Fruit fly (Drosophila melanogaster) whole organism, pupa: ENCODE measurements around the gene Cp16.

Source experiments
- CG10348 ChIP-seq: fragments of 200-800 bp; sonication (Bioruptor generic); IDR thresholded peaks from 2 replicates; pipeline ENCODE4 v1.3.6; 2022; ENCODE audit warnings: missing biosample characterization, missing genetic modification characterization
- CG12605 ChIP-seq: fragments of 200-800 bp; sonication (Bioruptor generic); IDR thresholded peaks from 2 replicates; pipeline ENCODE4 v1.3.6; 2022; ENCODE audit warnings: missing biosample characterization, missing genetic modification characterization
- CG13204 ChIP-seq: fragments of 200-800 bp; sonication (Bioruptor generic); optimal IDR thresholded peaks from 2 replicates; lab custom pipeline; 2018; ENCODE audit warnings: missing biosample characterization, mild to moderate bottlenecking, missing genetic modification characterization, moderate library complexity
- CG14655 ChIP-seq: fragments of 200-800 bp; sonication (Bioruptor generic); optimal IDR thresholded peaks from 3 replicates; lab custom pipeline; 2017; ENCODE audit warnings: mild to moderate bottlenecking, missing biosample characterization, missing genetic modification reagents, missing genetic modification characterization
- CG15710 ChIP-seq: fragments of 200-800 bp; sonication (Bioruptor generic); optimal IDR thresholded peaks from 2 replicates; lab custom pipeline; 2018; ENCODE audit warnings: missing biosample characterization, mild to moderate bottlenecking, missing genetic modification characterization, moderate library complexity
- CG17806 ChIP-seq: fragments of 200-800 bp; sonication (Bioruptor generic); optimal IDR thresholded peaks from 2 replicates; lab custom pipeline; 2018; ENCODE audit warnings: missing biosample characterization, mild to moderate bottlenecking, missing genetic modification characterization, moderate library complexity
- CG32121 ChIP-seq: fragments of 200-800 bp; sonication (Bioruptor generic); IDR thresholded peaks from 2 replicates; pipeline ENCODE4 v1.3.6; 2022; ENCODE audit warnings: missing biosample characterization, missing genetic modification characterization
- CG34367 ChIP-seq: fragments of 200-800 bp; sonication (Bioruptor generic); optimal IDR thresholded peaks from 2 replicates; lab custom pipeline; 2018; ENCODE audit warnings: missing biosample characterization, mild to moderate bottlenecking, missing genetic modification characterization
- CG4496 ChIP-seq: fragments of 200-800 bp; sonication (Bioruptor generic); IDR thresholded peaks from 3 replicates; pipeline ENCODE4 v1.3.6; 2022; ENCODE audit warnings: missing biosample characterization, missing genetic modification characterization
- CG8159 ChIP-seq: fragments of 200-800 bp; sonication (Bioruptor generic); optimal IDR thresholded peaks from 3 replicates; lab custom pipeline; 2018; ENCODE audit warnings: missing biosample characterization, mild to moderate bottlenecking, missing genetic modification characterization, moderate library complexity
- CG8301 ChIP-seq: fragments of 200-800 bp; sonication (Bioruptor generic); optimal IDR thresholded peaks from 2 replicates; lab custom pipeline; 2018; ENCODE audit warnings: missing biosample characterization, mild to moderate bottlenecking, missing genetic modification characterization
- CG9948 ChIP-seq: fragments of 200-800 bp; sonication (Bioruptor generic); optimal IDR thresholded peaks from 2 replicates; lab custom pipeline; 2018; ENCODE audit warnings: missing biosample characterization, mild to moderate bottlenecking, missing genetic modification characterization, moderate library complexity
- D1 ChIP-seq: fragments of 200-800 bp; sonication (Bioruptor generic); optimal IDR thresholded peaks from 2 replicates; lab custom pipeline; 2018; ENCODE audit warnings: missing biosample characterization, mild to moderate bottlenecking, missing genetic modification characterization, moderate library complexity
- EcR ChIP-seq: fragments of 200-800 bp; sonication (Bioruptor generic); optimal IDR thresholded peaks from 3 replicates; lab custom pipeline; 2019; ENCODE audit warnings: missing biosample characterization, missing genetic modification characterization, mild to moderate bottlenecking, moderate library complexity, missing genetic modification reagents
- Ets98B ChIP-seq: fragments of 200-800 bp; sonication (Bioruptor generic); IDR thresholded peaks from 2 replicates; pipeline ENCODE4 v1.3.6; 2022; ENCODE audit warnings: missing biosample characterization, missing genetic modification characterization
- Pif1A ChIP-seq: fragments of 200-800 bp; sonication (Bioruptor generic); optimal IDR thresholded peaks from 3 replicates; lab custom pipeline; 2016; ENCODE audit warnings: missing biosample characterization, missing genetic modification characterization
- Pif1B ChIP-seq: fragments of 200-800 bp; sonication (Bioruptor generic); optimal IDR thresholded peaks from 3 replicates; lab custom pipeline; 2016; ENCODE audit warnings: missing biosample characterization, missing genetic modification characterization
- Snoo ChIP-seq: fragments of 200-800 bp; sonication (Bioruptor generic); optimal IDR thresholded peaks from 3 replicates; lab custom pipeline; 2017; ENCODE audit warnings: missing biosample characterization, mild to moderate bottlenecking, missing genetic modification characterization, inconsistent platforms
- fd96Ca ChIP-seq: fragments of 200-800 bp; sonication (Bioruptor generic); IDR thresholded peaks from 3 replicates; pipeline ENCODE4 v1.3.6; 2022; ENCODE audit warnings: missing biosample characterization, missing genetic modification characterization
- gl ChIP-seq: fragments of 200-800 bp; sonication (Bioruptor generic); optimal IDR thresholded peaks from 2 replicates; lab custom pipeline; 2018; ENCODE audit warnings: missing biosample characterization, mild to moderate bottlenecking, missing genetic modification characterization
- rn ChIP-seq: fragments of 200-800 bp; sonication (Bioruptor generic); IDR thresholded peaks from 2 replicates; pipeline ENCODE4 v1.3.6; 2022; ENCODE audit warnings: missing biosample characterization, missing genetic modification characterization

Cp16 gene

DNA sequence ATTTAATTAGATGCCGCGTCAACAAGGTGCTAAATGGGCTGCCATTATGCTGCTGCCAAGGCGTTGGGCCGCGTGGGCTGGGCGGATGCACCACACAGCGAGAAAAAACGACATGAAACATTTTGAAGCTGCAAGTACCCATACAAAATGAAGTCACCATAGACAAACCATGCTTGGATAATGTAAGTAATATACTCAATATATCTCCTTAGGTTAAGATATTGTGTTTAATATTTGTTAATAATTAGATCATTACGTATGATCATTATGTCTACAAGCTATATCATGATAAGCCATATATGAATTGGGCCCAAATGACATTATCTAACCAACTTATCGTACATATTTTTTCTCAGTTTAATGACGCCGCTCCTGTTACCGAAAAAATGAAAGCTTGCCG lies 15.7 kb upstream of the Cp16 start:
- peak; percentile 19 for TF ChIP-seq CG15710 (tag; lab: Kevin White, UChicago)
- TF ChIP-seq CG14655 (GFP tag; lab: Kevin White, UChicago), result peak; percentile 54
- TF ChIP-seq Pif1A (GFP tag; lab: Kevin White, UChicago), result peak; percentile 31
- TF ChIP-seq CG8301 (tag; lab: Kevin White, UChicago), result peak; percentile 17
- no peak for TF ChIP-seq CG13204
- peak; percentile 33 for TF ChIP-seq CG17806
- no peak for TF ChIP-seq EcR
- TF ChIP-seq CG8159, result peak; percentile 46
- peak; percentile 1 for TF ChIP-seq Snoo (tag; lab: Kevin White, UChicago)
- TF ChIP-seq CG9948 (tag; lab: Kevin White, UChicago), result peak; percentile 32
- TF ChIP-seq CG34367 (tag; lab: Kevin White, UChicago), result peak; percentile 4
- TF ChIP-seq rn (GFP tag; lab: Robert Waterston, UW), result no peak
- TF ChIP-seq, all 21 proteins: peak for 9

dm6 chr3L:8718602-8719001 lies 13.1 kb upstream of the Cp16 start:
- TF ChIP-seq CG15710 (tag; lab: Kevin White, UChicago) (no peak), gl (tag; lab: Kevin White, UChicago) (no peak), CG10348 (no peak), D1 (tag; lab: Kevin White, UChicago) (peak; percentile 90), CG12605 (no peak), CG4496 (GFP tag; lab: Robert Waterston, UW) (no peak)

DNA sequence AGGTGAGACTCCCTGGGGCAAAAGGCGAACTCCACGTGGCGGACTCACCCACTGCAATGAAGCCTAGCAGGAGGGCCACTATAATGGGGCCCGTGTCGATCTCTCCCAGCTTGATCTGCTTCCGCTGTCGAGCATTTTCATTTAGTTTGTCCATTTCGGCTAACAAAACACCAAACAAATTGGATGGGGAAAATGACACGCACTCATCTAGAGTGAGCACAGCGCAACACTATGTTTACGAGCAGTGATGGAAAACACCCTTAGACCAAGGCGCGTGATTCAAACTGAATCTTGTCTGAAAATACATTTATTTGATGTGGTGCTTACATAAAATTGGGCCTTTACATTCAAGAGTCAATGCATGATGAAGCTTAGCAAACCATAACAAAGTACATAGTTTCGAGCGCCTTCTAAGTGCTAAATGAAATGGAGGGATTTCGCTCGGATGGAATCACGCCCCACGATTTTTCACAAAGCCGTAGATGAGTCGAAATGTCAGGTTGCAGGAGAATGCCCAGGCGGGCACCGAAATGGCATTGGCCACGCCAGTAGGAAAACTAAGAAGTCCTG lies 11.7 kb upstream of the Cp16 start, which contains the start of gene SrpRbeta:
Gene SrpRbeta, minus strand, starts transcription at position 236 of the 570 bp plus-strand sequence.
- no peak for TF ChIP-seq CG32121
- no peak for TF ChIP-seq EcR
- no peak for TF ChIP-seq CG15710 (tag; lab: Kevin White, UChicago)
- peak; percentile 30 for TF ChIP-seq Snoo (tag; lab: Kevin White, UChicago)
- no peak for TF ChIP-seq rn (GFP tag; lab: Robert Waterston, UW)
- peak; percentile 4 for TF ChIP-seq Pif1A (GFP tag; lab: Kevin White, UChicago)

DNA sequence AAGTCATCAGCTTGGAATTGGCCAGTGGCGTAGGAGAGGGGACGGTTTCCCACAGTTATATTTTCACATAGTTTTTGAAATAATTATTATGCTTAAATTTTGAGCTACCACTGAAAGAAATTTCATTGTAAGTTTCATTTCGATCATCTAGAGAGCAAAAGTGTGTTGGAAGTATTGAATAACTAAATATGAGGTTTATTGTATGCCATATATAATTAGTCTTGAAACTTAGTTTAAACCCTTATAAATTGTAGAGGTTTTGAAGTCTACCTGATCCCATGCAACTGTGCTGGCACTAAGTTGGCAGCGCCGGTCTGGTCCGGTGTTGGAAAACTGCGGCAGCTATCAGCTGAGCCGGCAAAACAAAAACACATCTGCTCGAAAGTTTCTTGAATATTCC lies 10.6 kb upstream of the Cp16 start, which contains the start of the genes CG32022 and CG6511:
Gene CG32022, minus strand, starts transcription at position 128 of the 400 bp plus-strand sequence.
Gene CG6511, plus strand, starts transcription at position 180 of the 400 bp plus-strand sequence.
- peak; percentile 96 for TF ChIP-seq fd96Ca (GFP tag; lab: Robert Waterston, UW)
- TF ChIP-seq CG9948 (tag; lab: Kevin White, UChicago), result peak; percentile 98
- peak; percentile 96 for TF ChIP-seq CG17806
- TF ChIP-seq CG10348, result peak; percentile 97
- TF ChIP-seq EcR, result no peak
- no peak for TF ChIP-seq D1 (tag; lab: Kevin White, UChicago)
- peak; percentile 97 for TF ChIP-seq CG4496 (GFP tag; lab: Robert Waterston, UW)
- peak; percentile 98 for TF ChIP-seq CG15710 (tag; lab: Kevin White, UChicago)
- TF ChIP-seq Pif1B (GFP tag; lab: Kevin White, UChicago), result peak; percentile 89
- TF ChIP-seq CG34367 (tag; lab: Kevin White, UChicago), result peak; percentile 96
- peak; percentile 92 for TF ChIP-seq gl (tag; lab: Kevin White, UChicago)
- TF ChIP-seq CG13204, result peak; percentile 87
- TF ChIP-seq rn (GFP tag; lab: Robert Waterston, UW), result peak; percentile 97
- peak; percentile 91 for TF ChIP-seq CG12605
- TF ChIP-seq CG8159, result peak; percentile 98
- TF ChIP-seq Pif1A (GFP tag; lab: Kevin White, UChicago), result peak; percentile 97
- peak; percentile 98 for TF ChIP-seq CG8301 (tag; lab: Kevin White, UChicago)
- peak; percentile 97 for TF ChIP-seq CG32121
- TF ChIP-seq Ets98B, result peak; percentile 93
- TF ChIP-seq Snoo (tag; lab: Kevin White, UChicago), result peak; percentile 98
- TF ChIP-seq CG14655 (GFP tag; lab: Kevin White, UChicago), result peak; percentile 98

- TF ChIP-seq fd96Ca (GFP tag; lab: Robert Waterston, UW), result no peak
- TF ChIP-seq Pif1B (GFP tag; lab: Kevin White, UChicago), result no peak
- TF ChIP-seq CG32121, result no peak
- no peak for TF ChIP-seq CG15710 (tag; lab: Kevin White, UChicago)
- TF ChIP-seq rn (GFP tag; lab: Robert Waterston, UW), result no peak
- TF ChIP-seq D1 (tag; lab: Kevin White, UChicago), result no peak
- TF ChIP-seq CG14655 (GFP tag; lab: Kevin White, UChicago), result no peak
- TF ChIP-seq CG12605, result no peak
- TF ChIP-seq CG10348, result no peak
- no peak for TF ChIP-seq EcR
- TF ChIP-seq CG4496 (GFP tag; lab: Robert Waterston, UW), result no peak
- TF ChIP-seq Ets98B, result no peak
- no peak for TF ChIP-seq CG9948 (tag; lab: Kevin White, UChicago)
- TF ChIP-seq CG17806, result no peak
- TF ChIP-seq CG34367 (tag; lab: Kevin White, UChicago), result no peak
Observed at dm6 chr3L:8725252-8725651, 6.5 kb upstream of the Cp16 start.

DNA sequence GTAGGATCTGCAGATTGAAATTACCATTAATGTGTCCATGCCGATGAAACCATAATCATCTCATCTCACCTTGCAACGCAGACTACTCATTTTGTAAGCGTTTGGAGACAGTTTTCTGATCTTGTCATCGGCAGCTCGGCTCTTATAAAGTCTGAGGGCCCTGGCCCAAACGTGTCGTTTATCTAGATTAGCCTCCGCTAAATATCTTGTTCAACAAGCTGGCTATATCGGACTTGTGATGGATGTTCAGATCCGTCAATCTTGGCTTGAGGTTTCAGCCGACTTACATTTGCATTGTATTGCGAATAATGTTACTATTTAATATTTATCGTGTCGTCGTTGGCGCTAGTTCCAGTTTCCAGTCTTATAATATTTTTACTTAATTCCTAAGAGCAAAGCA lies 6.1 kb upstream of the Cp16 start, which contains the start of gene CG43965:
Gene CG43965, minus strand, starts transcription at position 101 of the 400 bp plus-strand sequence.
- TF ChIP-seq fd96Ca (GFP tag; lab: Robert Waterston, UW), result no peak
- TF ChIP-seq Snoo (tag; lab: Kevin White, UChicago), result no peak
- no peak for TF ChIP-seq D1 (tag; lab: Kevin White, UChicago)
- no peak for TF ChIP-seq gl (tag; lab: Kevin White, UChicago)
- TF ChIP-seq CG13204, result no peak
- no peak for TF ChIP-seq Ets98B
- TF ChIP-seq CG32121, result no peak
- TF ChIP-seq CG17806, result no peak
- TF ChIP-seq rn (GFP tag; lab: Robert Waterston, UW), result no peak
- no peak for TF ChIP-seq EcR
- no peak for TF ChIP-seq CG8301 (tag; lab: Kevin White, UChicago)
- no peak for TF ChIP-seq CG12605
- TF ChIP-seq CG10348, result no peak
- no peak for TF ChIP-seq CG4496 (GFP tag; lab: Robert Waterston, UW)
- TF ChIP-seq CG9948 (tag; lab: Kevin White, UChicago), result no peak
- TF ChIP-seq CG15710 (tag; lab: Kevin White, UChicago), result no peak
- TF ChIP-seq, all 21 proteins: peak for 0
